Fruit fly (Drosophila melanogaster): ENCODE data around the gene CG12111.

Gene CG12111

DNA sequence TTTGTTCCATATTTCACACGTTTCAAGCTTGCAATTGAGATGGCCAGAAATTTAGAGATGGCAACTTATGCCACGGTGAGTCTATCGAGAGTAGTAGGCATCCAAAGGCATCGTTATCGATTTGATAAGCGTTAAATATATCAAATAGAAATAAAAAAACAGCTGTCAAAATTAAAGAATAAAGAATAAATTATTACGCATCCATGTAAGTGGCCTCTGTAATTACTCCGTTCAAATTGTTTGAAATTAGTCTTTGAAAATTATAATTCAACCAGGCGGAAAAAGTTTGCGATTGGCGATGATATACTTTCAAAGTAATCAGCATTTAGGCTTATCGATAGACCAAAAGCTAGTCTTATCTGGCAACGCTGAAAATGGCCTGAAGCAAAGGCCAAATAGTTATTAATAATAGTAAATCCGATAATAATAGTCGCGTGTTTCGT is 21.0 kb upstream of the CG12111 start, which contains the start of the genes CG12659 and Crag (continued):
- TF ChIP-seq HHEX (GFP tag; optimal IDR thresholded peaks at IDR 0.05) (no peak), Hr78 (GFP tag; optimal IDR thresholded peaks at IDR 0.05) (no peak), slbo (GFP tag; IDR thresholded peaks at IDR 0.05) (no peak), zf30C (GFP tag; optimal IDR thresholded peaks at IDR 0.05) (no peak), CG10462 (GFP tag; optimal IDR thresholded peaks at IDR 0.05) (no peak), Sry-δ (GFP tag; optimal IDR thresholded peaks at IDR 0.05) (peak; percentile 86), schlank (tag; optimal IDR thresholded peaks at IDR 0.05) (no peak), ase (GFP tag; IDR thresholded peaks at IDR 0.05) (no peak), sd (tag; optimal IDR thresholded peaks at IDR 0.05) (no peak), Hr51 (GFP tag; optimal IDR thresholded peaks at IDR 0.05) (no peak), CG2712 (tag; optimal IDR thresholded peaks at IDR 0.05) (peak; percentile 1), gcm2 (GFP tag; optimal IDR thresholded peaks at IDR 0.05) (no peak), Kr (GFP tag; optimal IDR thresholded peaks at IDR 0.05) (no peak), pan (optimal IDR thresholded peaks at IDR 0.05) (no peak), pan (GFP tag; optimal IDR thresholded peaks at IDR 0.05 in 1 of 2, IDR thresholded peaks at IDR 0.05 in 1 of 2) (no peak), pita (GFP tag; optimal IDR thresholded peaks at IDR 0.05) (no peak), bab2 (GFP tag; optimal IDR thresholded peaks at IDR 0.05) (no peak), CG9727 (GFP tag; optimal IDR thresholded peaks at IDR 0.05) (no peak), CG32767 (GFP tag; IDR thresholded peaks at IDR 0.05) (no peak), CG12104 (GFP tag; optimal IDR thresholded peaks at IDR 0.05) (no peak), Bgb (GFP tag; IDR thresholded peaks at IDR 0.05; ENCODE audit: partially characterized antibody) (peak; percentile 53; the same call in 1 of the 2 replicates), CG12155 (GFP tag; optimal IDR thresholded peaks at IDR 0.05) (no peak), lab (GFP tag; optimal IDR thresholded peaks at IDR 0.05) (no peak), CG11247 (GFP tag; IDR thresholded peaks at IDR 0.05) (no peak), CG8359 (GFP tag; optimal IDR thresholded peaks at IDR 0.05; ENCODE audit: borderline replicate concordance) (no peak), ind (GFP tag; optimal IDR thresholded peaks at IDR 0.05) (no peak), Pdp1 (GFP tag; optimal IDR thresholded peaks at IDR 0.05) (peak in 1 of 2 experiments; percentile 21), jumu (GFP tag; optimal IDR thresholded peaks at IDR 0.05) (no peak), gro (GFP tag; optimal IDR thresholded peaks at IDR 0.05) (no peak), sisA (GFP tag; IDR thresholded peaks at IDR 0.05) (no peak), CG13624 (GFP tag; optimal IDR thresholded peaks at IDR 0.05) (no peak), croc (GFP tag; conservative IDR thresholded peaks at IDR 0.05) (no peak), CG17361 (GFP tag; IDR thresholded peaks at IDR 0.05) (no peak), CG13424 (tag; optimal IDR thresholded peaks at IDR 0.05) (peak; percentile 9), HLH54F (GFP tag; optimal IDR thresholded peaks at IDR 0.05) (no peak), sr (GFP tag; IDR thresholded peaks at IDR 0.05) (no peak), crp (GFP tag; optimal IDR thresholded peaks at IDR 0.05) (no peak), twi (tag; optimal IDR thresholded peaks at IDR 0.05) (no peak), klu (GFP tag; IDR thresholded peaks at IDR 0.05) (no peak), Stat92E (GFP tag; optimal IDR thresholded peaks at IDR 0.05) (no peak), NK7.1 (GFP tag; optimal IDR thresholded peaks at IDR 0.05) (no peak), HmgD (GFP tag; optimal IDR thresholded peaks at IDR 0.05) (no peak), sug (tag; optimal IDR thresholded peaks at IDR 0.05) (peak; percentile 0), CHES-1-like (GFP tag; optimal IDR thresholded peaks at IDR 0.05) (no peak), Dad (GFP tag; optimal IDR thresholded peaks at IDR 0.05) (no peak), CG17612 (GFP tag; IDR thresholded peaks at IDR 0.05) (no peak), Xrp1 (GFP tag; IDR thresholded peaks at IDR 0.05) (no peak), Dll (GFP tag; IDR thresholded peaks at IDR 0.05; ENCODE audit: partially characterized antibody) (peak; percentile 79), h (optimal IDR thresholded peaks at IDR 0.05) (no peak), NC2β (GFP tag; optimal IDR thresholded peaks at IDR 0.05) (no peak), pzg (GFP tag; optimal IDR thresholded peaks at IDR 0.05) (peak; percentile 33)

Measured in whole organism, embryonic.